Worm (Caenorhabditis elegans): ENCODE measurements around the gene F52C9.3.

- peak; percentile 81 for TF ChIP-seq sdc-2 (tag; optimal IDR thresholded peaks at IDR 0.05)
- peak; percentile 63 for TF ChIP-seq eyg-1 (tag; optimal IDR thresholded peaks at IDR 0.05)
- TF ChIP-seq madf-2 (tag; optimal IDR thresholded peaks at IDR 0.05): peak; percentile 77
- peak; percentile 60 for TF ChIP-seq ceh-30 (tag; optimal IDR thresholded peaks at IDR 0.05)
- TF ChIP-seq nhr-232 (tag; optimal IDR thresholded peaks at IDR 0.05): peak; percentile 85
- peak; percentile 73 for TF ChIP-seq dmd-4 (tag; optimal IDR thresholded peaks at IDR 0.05; ENCODE audit: borderline replicate concordance)
Measured at ce11 chrIII:5294867-5295266, 26.8 kb upstream of the F52C9.3 start.
